Fruit fly (Drosophila melanogaster): Measurements from ENCODE around the gene Tbc1d15-17.

The Tbc1d15-17 gene

dm6 chr2L:243123-243522, 36.1 kb downstream of the Tbc1d15-17 start:
- TF ChIP-seq CG3995 (GFP tag; optimal IDR thresholded peaks at IDR 0.05) (no peak), schlank (tag; optimal IDR thresholded peaks at IDR 0.05) (no peak), Max (GFP tag; optimal IDR thresholded peaks at IDR 0.05) (no peak), luna (GFP tag; optimal IDR thresholded peaks at IDR 0.05) (no peak), onecut (GFP tag; IDR thresholded peaks at IDR 0.05) (peak; percentile 91), MBD-R2 (GFP tag; IDR thresholded peaks at IDR 0.05) (0 out of 2 replicates have a peak, but pooled peaks have one; percentile 36), CG15011 (GFP tag; optimal IDR thresholded peaks at IDR 0.05) (no peak), pros (GFP tag; optimal IDR thresholded peaks at IDR 0.05) (peak; percentile 22), CG9876 (GFP tag; optimal IDR thresholded peaks at IDR 0.05) (no peak), pum (GFP tag; optimal IDR thresholded peaks at IDR 0.05) (no peak), Sry-β (GFP tag; optimal IDR thresholded peaks at IDR 0.05) (no peak), CG10267 (tag; optimal IDR thresholded peaks at IDR 0.05) (no peak), TFAM (GFP tag; optimal IDR thresholded peaks at IDR 0.05) (no peak), CG10565 (GFP tag; optimal IDR thresholded peaks at IDR 0.05) (no peak), D19A (tag; optimal IDR thresholded peaks at IDR 0.05) (no peak), dm (GFP tag; optimal IDR thresholded peaks at IDR 0.05) (no peak), ind (GFP tag; optimal IDR thresholded peaks at IDR 0.05) (no peak), NK7.1 (GFP tag; optimal IDR thresholded peaks at IDR 0.05) (no peak), Side (GFP tag; optimal IDR thresholded peaks at IDR 0.05) (no peak), fd3F (GFP tag; optimal IDR thresholded peaks at IDR 0.05) (no peak), jigr1 (GFP tag; IDR thresholded peaks at IDR 0.05) (no peak), CHES-1-like (GFP tag; optimal IDR thresholded peaks at IDR 0.05) (no peak), her (GFP tag; optimal IDR thresholded peaks at IDR 0.05) (no peak), CG31388 (GFP tag; optimal IDR thresholded peaks at IDR 0.05) (no peak), eyg (GFP tag; optimal IDR thresholded peaks at IDR 0.05) (no peak), Hey (tag; optimal IDR thresholded peaks at IDR 0.05) (no peak), Ptx1 (GFP tag; IDR thresholded peaks at IDR 0.05) (no peak), chm (GFP tag; IDR thresholded peaks at IDR 0.05) (peak; percentile 33; the same call in 1 of the 2 replicates), dysf (GFP tag; IDR thresholded peaks at IDR 0.05) (no peak), Usf (GFP tag; optimal IDR thresholded peaks at IDR 0.05) (no peak), CG30403 (GFP tag; optimal IDR thresholded peaks at IDR 0.05) (no peak), CG13424 (tag; optimal IDR thresholded peaks at IDR 0.05) (no peak), aop (GFP tag; IDR thresholded peaks at IDR 0.05) (no peak), Six4 (GFP tag; optimal IDR thresholded peaks at IDR 0.05) (no peak), CG8388 (GFP tag; optimal IDR thresholded peaks at IDR 0.05) (no peak), gfzf (GFP tag; optimal IDR thresholded peaks at IDR 0.05) (no peak), chinmo (GFP tag; IDR thresholded peaks at IDR 0.05; ENCODE audit: partially characterized antibody) (0 out of 4 replicates have a peak, but pooled peaks have one; percentile 52), CG9797 (GFP tag; optimal IDR thresholded peaks at IDR 0.05) (no peak), sens (GFP tag) (no peak), nerfin-1 (tag; optimal IDR thresholded peaks at IDR 0.05) (peak; percentile 11), CG15479 (GFP tag; optimal IDR thresholded peaks at IDR 0.05) (no peak)

- TF ChIP-seq CG9817 (tag; optimal IDR thresholded peaks at IDR 0.05) = peak; percentile 24
- peak; percentile 24 for TF ChIP-seq BtbVII (GFP tag; optimal IDR thresholded peaks at IDR 0.05)
- TF ChIP-seq phol (tag; optimal IDR thresholded peaks at IDR 0.05) = no peak
- peak; percentile 54; the same call in 1 of the 2 replicates for TF ChIP-seq CG14441 (GFP tag; IDR thresholded peaks at IDR 0.05)
- TF ChIP-seq lab (GFP tag; optimal IDR thresholded peaks at IDR 0.05) = peak; percentile 53
- no peak for TF ChIP-seq gcm (GFP tag; optimal IDR thresholded peaks at IDR 0.05)
- TF ChIP-seq Eip74EF (GFP tag; optimal IDR thresholded peaks at IDR 0.05) = no peak
- TF ChIP-seq sisA (GFP tag; IDR thresholded peaks at IDR 0.05) = 0 out of 2 replicates have a peak, but pooled peaks have one; percentile 33
- TF ChIP-seq Mad (GFP tag; optimal IDR thresholded peaks at IDR 0.05) = no peak
- TF ChIP-seq HHEX (GFP tag; optimal IDR thresholded peaks at IDR 0.05) = peak; percentile 6
- TF ChIP-seq pros (GFP tag; optimal IDR thresholded peaks at IDR 0.05) = no peak
- peak; percentile 24 for TF ChIP-seq CG6683 (GFP tag; optimal IDR thresholded peaks at IDR 0.05)
- peak; percentile 69 for TF ChIP-seq slbo (GFP tag; IDR thresholded peaks at IDR 0.05)
- TF ChIP-seq Dref (GFP tag; IDR thresholded peaks at IDR 0.05) = no peak
These were observed 36.8 kb downstream of the Tbc1d15-17 start for dm6 chr2L:243819-244218.
